Fruit fly (Drosophila melanogaster): Measurements from ENCODE around the gene egh.

dm6 chrX:2624525-2625006 is 36.3 kb downstream of the egh start, which contains the start of the genes brv3 and Pi4KIIIalpha:
- TF ChIP-seq CG8478 (optimal IDR thresholded peaks at IDR 0.05) (no peak), CTCF (optimal IDR thresholded peaks at IDR 0.05) (peak in 1 of 2 experiments; percentile 18)
